Worm (Caenorhabditis elegans): Measurements from ENCODE around the gene srw-119.

ce11 chrV:3005964-3006363 lies 6.3 kb upstream of the srw-119 start, which contains the start of gene srw-112:
- TF ChIP-seq pes-1 (GFP tag; IDR thresholded peaks at IDR 0.05): no peak
- no peak for TF ChIP-seq scrt-1 (GFP tag; IDR thresholded peaks at IDR 0.05)
- TF ChIP-seq aly-1 (tag; optimal IDR thresholded peaks at IDR 0.05): no peak
- TF ChIP-seq flt-1 (GFP tag; IDR thresholded peaks at IDR 0.05): no peak
- no peak for TF ChIP-seq hmg-4 (GFP tag; optimal IDR thresholded peaks at IDR 0.05)
- TF ChIP-seq ets-7 (tag; optimal IDR thresholded peaks at IDR 0.05): no peak
- TF ChIP-seq sea-1 (GFP tag; conservative IDR thresholded peaks at IDR 0.05): no peak
- TF ChIP-seq ama-1 (optimal IDR thresholded peaks at IDR 0.05): no peak
